Worm (Caenorhabditis elegans) whole organism, midembryonic: Measurements from ENCODE around the gene Y32H12A.7.

Experiments
- T22C8.4 ChIP-seq: fragments of 200-800 bp; sonication (Bioruptor generic); IDR thresholded peaks from 2 replicates; pipeline ENCODE4 v1.3.6; 2022; ENCODE audit warnings: missing genetic modification characterization, missing compliant biosample characterization
- cog-1 ChIP-seq: sonication (generic microtip); optimal IDR thresholded peaks from 2 replicates; lab custom pipeline; 2016; ENCODE audit warnings: missing genetic modification characterization, missing compliant biosample characterization
- flt-1 ChIP-seq: fragments of 200-800 bp; sonication (Bioruptor generic); IDR thresholded peaks from 2 replicates; pipeline ENCODE4 v1.3.6; 2022; ENCODE audit warnings: missing genetic modification characterization, missing compliant biosample characterization
- klf-2 ChIP-seq: fragments of 200-800 bp; sonication (Bioruptor generic); conservative IDR thresholded peaks from 2 replicates; pipeline ENCODE4 v1.3.6; 2022; ENCODE audit warnings: missing genetic modification reagents, missing genetic modification characterization, missing compliant biosample characterization
- med-1 ChIP-seq: sonication (generic microtip); optimal IDR thresholded peaks from 2 replicates; lab custom pipeline; 2017; ENCODE audit warnings: missing genetic modification characterization, mild to moderate bottlenecking, missing compliant biosample characterization, antibody characterized with exemption, missing genetic modification reagents; ENCODE audit not compliant: insufficient read depth
- ref-1 ChIP-seq: fragments of 200-800 bp; sonication (Bioruptor generic); conservative IDR thresholded peaks from 2 replicates; pipeline ENCODE4 v1.3.6; 2022; ENCODE audit warnings: missing genetic modification reagents, missing genetic modification characterization, missing compliant biosample characterization
- tab-1 ChIP-seq: fragments of 200-800 bp; sonication (Bioruptor generic); IDR thresholded peaks from 2 replicates; pipeline ENCODE4 v1.3.6; 2022; ENCODE audit warnings: missing genetic modification characterization, missing compliant biosample characterization
- ztf-23 ChIP-seq: fragments of 200-800 bp; sonication (Bioruptor generic); IDR thresholded peaks from 2 replicates; pipeline ENCODE4 v1.3.6; 2022; ENCODE audit warnings: missing genetic modification reagents, missing genetic modification characterization, missing compliant biosample characterization
- ztf-29 ChIP-seq: fragments of 200-800 bp; sonication (Bioruptor generic); IDR thresholded peaks from 2 replicates; pipeline ENCODE4 v1.3.6; 2022; ENCODE audit warnings: missing genetic modification reagents, missing genetic modification characterization, missing compliant biosample characterization

Y32H12A.7 gene

ce11 chrIII:5380554-5380953 is 4.7 kb downstream of the Y32H12A.7 start:
- no peak for TF ChIP-seq T22C8.4 (GFP tag; lab: Robert Waterston, UW)
- TF ChIP-seq klf-2: no peak
- TF ChIP-seq tab-1: no peak
- no peak for TF ChIP-seq ref-1 (GFP tag; lab: Robert Waterston, UW)
- TF ChIP-seq ztf-23 (GFP tag; lab: Robert Waterston, UW): no peak
- TF ChIP-seq med-1 (GFP tag; lab: Kevin White, UChicago): no peak
- TF ChIP-seq flt-1 (GFP tag; lab: Robert Waterston, UW): no peak
- no peak for TF ChIP-seq cog-1 (tag; lab: Kevin White, UChicago)
- no peak for TF ChIP-seq ztf-29 (GFP tag; lab: Robert Waterston, UW)

- no peak for TF ChIP-seq ztf-23 (GFP tag; lab: Robert Waterston, UW)
- no peak for TF ChIP-seq med-1 (GFP tag; lab: Kevin White, UChicago)
- no peak for TF ChIP-seq cog-1 (tag; lab: Kevin White, UChicago)
- TF ChIP-seq ref-1 (GFP tag; lab: Robert Waterston, UW): no peak
- no peak for TF ChIP-seq klf-2
- TF ChIP-seq tab-1: no peak
- TF ChIP-seq ztf-29 (GFP tag; lab: Robert Waterston, UW): no peak
- no peak for TF ChIP-seq T22C8.4 (GFP tag; lab: Robert Waterston, UW)
- no peak for TF ChIP-seq flt-1 (GFP tag; lab: Robert Waterston, UW)
These were observed 5.3 kb downstream of the Y32H12A.7 start, which contains the start of gene paqr-2 for ce11 chrIII:5379879-5380331. TSS of gene paqr-2 (minus strand) at chrIII:5379929.

- no peak for TF ChIP-seq tab-1
- TF ChIP-seq ref-1 (GFP tag; lab: Robert Waterston, UW): no peak
- TF ChIP-seq T22C8.4 (GFP tag; lab: Robert Waterston, UW): no peak
- TF ChIP-seq med-1 (GFP tag; lab: Kevin White, UChicago): no peak
- TF ChIP-seq flt-1 (GFP tag; lab: Robert Waterston, UW): no peak
- TF ChIP-seq klf-2: no peak
- TF ChIP-seq ztf-29 (GFP tag; lab: Robert Waterston, UW): no peak
- TF ChIP-seq ztf-23 (GFP tag; lab: Robert Waterston, UW): no peak
- no peak for TF ChIP-seq cog-1 (tag; lab: Kevin White, UChicago)
These were observed 10.1 kb downstream of the Y32H12A.7 start for ce11 chrIII:5375001-5375532.

ce11 chrIII:5373715-5374114 is 11.5 kb downstream of the Y32H12A.7 start:
- TF ChIP-seq klf-2 (no peak), tab-1 (no peak), flt-1 (GFP tag; lab: Robert Waterston, UW) (no peak), med-1 (GFP tag; lab: Kevin White, UChicago) (no peak)

ce11 chrIII:5372884-5373283 is 12.3 kb downstream of the Y32H12A.7 start:
- TF ChIP-seq cog-1 (tag; lab: Kevin White, UChicago): no peak
- no peak for TF ChIP-seq tab-1

ce11 chrIII:5371226-5371926 is 13.8 kb downstream of the Y32H12A.7 start, which contains the start of gene szy-2:
TSS of gene szy-2 (minus strand) at chrIII:5371276.
- no peak for TF ChIP-seq T22C8.4 (GFP tag; lab: Robert Waterston, UW)
- TF ChIP-seq med-1 (GFP tag; lab: Kevin White, UChicago): no peak
- TF ChIP-seq ref-1 (GFP tag; lab: Robert Waterston, UW): no peak
- no peak for TF ChIP-seq flt-1 (GFP tag; lab: Robert Waterston, UW)
- no peak for TF ChIP-seq cog-1 (tag; lab: Kevin White, UChicago)
- no peak for TF ChIP-seq klf-2
- no peak for TF ChIP-seq ztf-23 (GFP tag; lab: Robert Waterston, UW)
- no peak for TF ChIP-seq tab-1
- TF ChIP-seq ztf-29 (GFP tag; lab: Robert Waterston, UW): no peak

- TF ChIP-seq ztf-29 (GFP tag; lab: Robert Waterston, UW): no peak
- no peak for TF ChIP-seq ref-1 (GFP tag; lab: Robert Waterston, UW)
- TF ChIP-seq T22C8.4 (GFP tag; lab: Robert Waterston, UW): no peak
- no peak for TF ChIP-seq klf-2
- no peak for TF ChIP-seq med-1 (GFP tag; lab: Kevin White, UChicago)
- TF ChIP-seq tab-1: no peak
- TF ChIP-seq flt-1 (GFP tag; lab: Robert Waterston, UW): no peak
- TF ChIP-seq cog-1 (tag; lab: Kevin White, UChicago): no peak
- no peak for TF ChIP-seq ztf-23 (GFP tag; lab: Robert Waterston, UW)
These were observed 17.0 kb downstream of the Y32H12A.7 start, which contains the start of gene dhs-9 for ce11 chrIII:5367995-5368899. TSS of gene dhs-9 (minus strand) at chrIII:5368045.

ce11 chrIII:5361909-5362308 is 23.3 kb downstream of the Y32H12A.7 start, which contains the start of gene Y32H12A.1:
TSS of gene Y32H12A.1 (plus strand) at chrIII:5362209.
- TF ChIP-seq ztf-29 (GFP tag; lab: Robert Waterston, UW) (no peak), med-1 (GFP tag; lab: Kevin White, UChicago) (no peak), tab-1 (no peak), ref-1 (GFP tag; lab: Robert Waterston, UW) (no peak), T22C8.4 (GFP tag; lab: Robert Waterston, UW) (no peak), ztf-23 (GFP tag; lab: Robert Waterston, UW) (no peak), flt-1 (GFP tag; lab: Robert Waterston, UW) (no peak), klf-2 (no peak)

ce11 chrIII:5349250-5349649 is 36.0 kb downstream of the Y32H12A.7 start, which contains the start of gene thoc-5:
TSS of gene thoc-5 (minus strand) at chrIII:5349401.
- TF ChIP-seq klf-2 (peak; percentile 46; the same call in 1 of the 2 replicates), ref-1 (GFP tag; lab: Robert Waterston, UW) (no peak), flt-1 (GFP tag; lab: Robert Waterston, UW) (peak; percentile 80), ztf-29 (GFP tag; lab: Robert Waterston, UW) (0 out of 2 replicates have a peak, but pooled peaks have one; percentile 10), med-1 (GFP tag; lab: Kevin White, UChicago) (no peak), T22C8.4 (GFP tag; lab: Robert Waterston, UW) (0 out of 2 replicates have a peak, but pooled peaks have one; percentile 18), cog-1 (tag; lab: Kevin White, UChicago) (no peak), tab-1 (no peak), ztf-23 (GFP tag; lab: Robert Waterston, UW) (peak; percentile 74)
